Worm (Caenorhabditis elegans) whole organism, midembryonic: ENCODE data around the gene C16C8.27.
"Not testable (repeated sequence)": the region's sequence is repeated elsewhere in the genome, so short reads cannot be mapped to it uniquely, and the experiment has no call there.

Source experiments
- T22C8.4 ChIP-seq: fragments of 200-800 bp; sonication (Bioruptor generic); IDR thresholded peaks from 2 replicates; pipeline ENCODE4 v1.3.6; 2022; ENCODE audit warnings: missing genetic modification characterization, missing compliant biosample characterization
- flt-1 ChIP-seq: fragments of 200-800 bp; sonication (Bioruptor generic); IDR thresholded peaks from 2 replicates; pipeline ENCODE4 v1.3.6; 2022; ENCODE audit warnings: missing genetic modification characterization, missing compliant biosample characterization
- med-1 ChIP-seq: sonication (generic microtip); optimal IDR thresholded peaks from 2 replicates; lab custom pipeline; 2017; ENCODE audit warnings: missing genetic modification characterization, mild to moderate bottlenecking, missing compliant biosample characterization, antibody characterized with exemption, missing genetic modification reagents; ENCODE audit not compliant: insufficient read depth
- tab-1 ChIP-seq: fragments of 200-800 bp; sonication (Bioruptor generic); IDR thresholded peaks from 2 replicates; pipeline ENCODE4 v1.3.6; 2022; ENCODE audit warnings: missing genetic modification characterization, missing compliant biosample characterization
- ztf-23 ChIP-seq: fragments of 200-800 bp; sonication (Bioruptor generic); IDR thresholded peaks from 2 replicates; pipeline ENCODE4 v1.3.6; 2022; ENCODE audit warnings: missing genetic modification reagents, missing genetic modification characterization, missing compliant biosample characterization
- ztf-29 ChIP-seq: fragments of 200-800 bp; sonication (Bioruptor generic); IDR thresholded peaks from 2 replicates; pipeline ENCODE4 v1.3.6; 2022; ENCODE audit warnings: missing genetic modification reagents, missing genetic modification characterization, missing compliant biosample characterization

ce11 chrII:3449514-3449913, 8.0 kb downstream of the C16C8.27 start, which contains the start of gene C16C8.14:
- TF ChIP-seq T22C8.4 (GFP tag; lab: Robert Waterston, UW); ztf-29 (GFP tag; lab: Robert Waterston, UW); tab-1; flt-1; med-1; ztf-23 (GFP tag; lab: Robert Waterston, UW): not testable (repeated sequence)
